Worm (Caenorhabditis elegans): Measurements from ENCODE around the gene che-7.

DNA sequence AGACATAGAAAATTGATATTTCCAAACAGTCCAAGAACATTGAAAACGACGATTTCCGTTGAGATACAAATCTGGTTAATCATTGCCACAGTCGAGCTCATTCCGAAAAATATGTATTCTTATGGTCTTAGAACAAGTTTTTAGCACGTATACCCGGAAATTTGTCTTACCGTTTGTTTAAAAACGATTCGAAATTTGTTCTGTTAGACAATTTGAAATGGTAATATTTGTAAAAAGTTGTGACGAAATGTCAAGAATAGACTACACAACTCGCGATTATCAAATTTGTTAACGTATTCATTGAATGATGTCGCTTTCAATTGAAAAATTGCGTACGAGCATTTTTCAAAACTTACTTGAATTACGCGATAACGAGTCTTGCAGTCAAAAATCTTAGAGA is 31.9 kb downstream of the che-7 start, which contains the start of gene srsx-3:
- TF ChIP-seq ceh-13 (GFP tag; optimal IDR thresholded peaks at IDR 0.05): no peak
- no peak for TF ChIP-seq B0310.2 (tag; optimal IDR thresholded peaks at IDR 0.05)
- no peak for TF ChIP-seq F13C5.2 (tag; optimal IDR thresholded peaks at IDR 0.05)
- no peak for TF ChIP-seq ama-1 (optimal IDR thresholded peaks at IDR 0.05)
- TF ChIP-seq aly-1 (tag; optimal IDR thresholded peaks at IDR 0.05): no peak
- TF ChIP-seq flt-1 (GFP tag; IDR thresholded peaks at IDR 0.05): no peak
- TF ChIP-seq tbx-37 (GFP tag; conservative IDR thresholded peaks at IDR 0.05): no peak
- TF ChIP-seq ets-7 (tag; optimal IDR thresholded peaks at IDR 0.05): no peak
- TF ChIP-seq hmbx-1 (tag; optimal IDR thresholded peaks at IDR 0.05): no peak
- no peak for TF ChIP-seq tra-4 (tag; optimal IDR thresholded peaks at IDR 0.05)
- TF ChIP-seq sea-1 (GFP tag; conservative IDR thresholded peaks at IDR 0.05): no peak
- TF ChIP-seq hnd-1 (tag; optimal IDR thresholded peaks at IDR 0.05): no peak
- no peak for TF ChIP-seq scrt-1 (GFP tag; IDR thresholded peaks at IDR 0.05)
- TF ChIP-seq pes-1 (GFP tag; IDR thresholded peaks at IDR 0.05): no peak
